Worm (Caenorhabditis elegans): Measurements from ENCODE around the gene cal-1.

- no peak for TF ChIP-seq snpc-3.4 (tag; optimal IDR thresholded peaks at IDR 0.05)
- TF ChIP-seq Y56A3A.18 (GFP tag; IDR thresholded peaks at IDR 0.05): no peak
- TF ChIP-seq ztf-18 (tag; optimal IDR thresholded peaks at IDR 0.05): no peak
- no peak for TF ChIP-seq ceh-27 (GFP tag; optimal IDR thresholded peaks at IDR 0.05)
- no peak for TF ChIP-seq snpc-4 (GFP tag; optimal IDR thresholded peaks at IDR 0.05)
- no peak for TF ChIP-seq snpc-4 (tag; optimal IDR thresholded peaks at IDR 0.05)
Measured at ce11 chrV:12548830-12549229, 31.8 kb upstream of the cal-1 start.
